Worm (Caenorhabditis elegans) whole organism, L4 larva: ENCODE measurements around the gene clec-160.
A peak's percentile ranks its signal among the peaks of the same experiment; 100 is the strongest.

Experiments used
- F44E2.7 ChIP-seq: fragments of 200-800 bp; sonication (Bioruptor generic); IDR thresholded peaks from 2 replicates; pipeline ENCODE4 v2.1.2; 2022; ENCODE audit warnings: missing genetic modification characterization, missing compliant biosample characterization
- Y75B8A.6 ChIP-seq: fragments of 200-800 bp; sonication (Bioruptor generic); IDR thresholded peaks from 2 replicates; pipeline ENCODE4 v1.3.6; 2022; ENCODE audit warnings: missing genetic modification reagents, missing genetic modification characterization, missing compliant biosample characterization
- aha-1 ChIP-seq: fragments of 150-350 bp; peaks from one replicate; lab custom pipeline; 2014; ENCODE audit warnings: missing biosample characterization, missing genetic modification characterization
- ama-1 ChIP-seq: fragments of 150-350 bp; optimal IDR thresholded peaks from 2 replicates; lab custom pipeline; 2014; ENCODE audit warnings: inconsistent platforms, mixed read lengths
- ceh-32 ChIP-seq: sonication (generic microtip); optimal IDR thresholded peaks from 2 replicates; lab custom pipeline; 2016; ENCODE audit warnings: mild to moderate bottlenecking, missing genetic modification characterization, missing compliant biosample characterization; ENCODE audit not compliant: poor library complexity
- ceh-82 ChIP-seq: sonication (generic microtip); optimal IDR thresholded peaks from 2 replicates; lab custom pipeline; 2017; ENCODE audit warnings: missing biosample characterization, missing genetic modification characterization
- daf-12 ChIP-seq: fragments of 150-350 bp; optimal IDR thresholded peaks from 2 replicates; lab custom pipeline; 2014; ENCODE audit warnings: missing biosample characterization, missing genetic modification reagents, missing genetic modification characterization
- daf-16 ChIP-seq, 3 experiments: sonication (generic microtip); optimal IDR thresholded peaks; 2 replicates each; lab custom pipeline; 2016 to 2017; ENCODE audit warnings: missing genetic modification characterization in 3 of 3, missing genetic modification reagents in 3 of 3, mild to moderate bottlenecking in 2 of 3, missing compliant biosample characterization in 2 of 3, missing biosample characterization in 1 of 3, moderate library complexity in 1 of 3
- dmd-6 ChIP-seq: fragments of 200-800 bp; sonication (Bioruptor generic); IDR thresholded peaks from 2 replicates; pipeline ENCODE4 v1.3.6; 2022; ENCODE audit warnings: missing genetic modification reagents, missing genetic modification characterization, missing compliant biosample characterization
- dmd-9 ChIP-seq: fragments of 200-800 bp; sonication (Bioruptor generic); IDR thresholded peaks from 2 replicates; pipeline ENCODE4 v1.3.6; 2022; ENCODE audit warnings: missing genetic modification reagents, missing genetic modification characterization, missing compliant biosample characterization
- dve-1 ChIP-seq: sonication (generic microtip); optimal IDR thresholded peaks from 2 replicates; lab custom pipeline; 2017; ENCODE audit warnings: antibody characterized with exemption, mild to moderate bottlenecking, missing genetic modification characterization, missing compliant biosample characterization; ENCODE audit not compliant: insufficient read depth
- fos-1 ChIP-seq: fragments of 150-350 bp; optimal IDR thresholded peaks from 2 replicates; lab custom pipeline; 2014; ENCODE audit warnings: missing biosample characterization, missing genetic modification characterization
- gei-8 ChIP-seq: fragments of 200-800 bp; sonication (Bioruptor generic); optimal IDR thresholded peaks from 2 replicates; lab custom pipeline; 2018; ENCODE audit warnings: mild to moderate bottlenecking, missing genetic modification characterization, missing compliant biosample characterization
- hif-1 ChIP-seq, 2 experiments: sonication (generic microtip); optimal IDR thresholded peaks; 2 replicates each; lab custom pipeline; 2016 to 2017; ENCODE audit warnings: missing compliant biosample characterization in 2 of 2, missing genetic modification characterization in 2 of 2, missing genetic modification reagents in 2 of 2, missing genotype in 2 of 2, mild to moderate bottlenecking in 1 of 2
- hlh-11 ChIP-seq: fragments of 200-800 bp; sonication (Bioruptor generic); optimal IDR thresholded peaks from 2 replicates; lab custom pipeline; 2018; ENCODE audit warnings: mild to moderate bottlenecking, missing genetic modification characterization, missing compliant biosample characterization
- hlh-30 ChIP-seq: sonication (generic microtip); optimal IDR thresholded peaks from 2 replicates; lab custom pipeline; 2017; ENCODE audit warnings: antibody characterized with exemption, mild to moderate bottlenecking, missing genetic modification characterization, missing compliant biosample characterization; ENCODE audit not compliant: insufficient read depth
- hmg-1.1 ChIP-seq: fragments of 200-800 bp; sonication (Bioruptor generic); IDR thresholded peaks from 2 replicates; pipeline ENCODE4 v1.3.6; 2022; ENCODE audit warnings: missing genetic modification reagents, missing genetic modification characterization, missing compliant biosample characterization
- lin-39 ChIP-seq: fragments of 150-350 bp; optimal IDR thresholded peaks from 2 replicates; lab custom pipeline; 2014; ENCODE audit warnings: missing biosample characterization, missing genetic modification reagents, missing genetic modification characterization
- lir-3 ChIP-seq: sonication (generic microtip); optimal IDR thresholded peaks from 2 replicates; lab custom pipeline; 2016; ENCODE audit warnings: mild to moderate bottlenecking, missing genetic modification characterization, missing compliant biosample characterization
- lsy-2 ChIP-seq, 2 experiments: fragments of 150-350 bp in 1 of 2; sonication (generic microtip) in 1 of 2; optimal IDR thresholded peaks; 2 replicates each; lab custom pipeline; 2014 to 2017; ENCODE audit warnings: missing biosample characterization in 2 of 2, missing genetic modification characterization in 2 of 2
- mdl-1 ChIP-seq, 2 experiments: fragments of 150-350 bp in 1 of 2; sonication (generic microtip) in 1 of 2; optimal IDR thresholded peaks; 2 replicates each; lab custom pipeline; 2014 to 2017; ENCODE audit warnings: missing biosample characterization in 2 of 2, missing genetic modification characterization in 2 of 2
- mep-1 ChIP-seq: fragments of 150-350 bp; sonication (generic microtip); optimal IDR thresholded peaks from 3 replicates; lab custom pipeline; 2014; ENCODE audit warnings: missing biosample characterization, missing genetic modification characterization
- mes-2 ChIP-seq: sonication (generic microtip); optimal IDR thresholded peaks from 2 replicates; lab custom pipeline; 2016; ENCODE audit warnings: missing genotype, mild to moderate bottlenecking, missing genetic modification characterization, missing compliant biosample characterization; ENCODE audit not compliant: poor library complexity, severe bottlenecking
- nhr-10 ChIP-seq: fragments of 150-350 bp; optimal IDR thresholded peaks from 2 replicates; lab custom pipeline; 2014; ENCODE audit warnings: missing biosample characterization, missing genetic modification characterization
- nhr-11 ChIP-seq: fragments of 150-350 bp; optimal IDR thresholded peaks from 2 replicates; lab custom pipeline; 2014; ENCODE audit warnings: missing biosample characterization, missing genetic modification characterization
- nhr-25 ChIP-seq: sonication (generic microtip); optimal IDR thresholded peaks from 2 replicates; lab custom pipeline; 2017; ENCODE audit warnings: missing genetic modification characterization, mild to moderate bottlenecking, missing compliant biosample characterization, antibody characterized with exemption, moderate library complexity, borderline replicate concordance; ENCODE audit not compliant: insufficient read depth
- nhr-28 ChIP-seq: fragments of 150-350 bp; optimal IDR thresholded peaks from 2 replicates; lab custom pipeline; 2014; ENCODE audit warnings: missing biosample characterization, missing genetic modification characterization
- nhr-42 ChIP-seq: fragments of 200-800 bp; sonication (Bioruptor generic); IDR thresholded peaks from 2 replicates; pipeline ENCODE4 v1.3.6; 2022; ENCODE audit warnings: missing genetic modification characterization, missing compliant biosample characterization
- nhr-48 ChIP-seq: sonication (generic microtip); optimal IDR thresholded peaks from 2 replicates; lab custom pipeline; 2016; ENCODE audit warnings: mild to moderate bottlenecking, missing genetic modification characterization, missing compliant biosample characterization
- nhr-76 ChIP-seq: fragments of 150-350 bp; optimal IDR thresholded peaks from 2 replicates; lab custom pipeline; 2014; ENCODE audit warnings: missing biosample characterization, missing genetic modification characterization
- pha-4 ChIP-seq, 2 experiments: fragments of 150-350 bp in 1 of 2; fragments of 200-800 bp in 1 of 2; sonication (Bioruptor generic) in 1 of 2; IDR thresholded peaks in 1 of 2; optimal IDR thresholded peaks in 1 of 2; 2 replicates each; pipeline versions ENCODE4 v1.3.6 to Lab custom; 2014 to 2022; ENCODE audit warnings: missing genetic modification characterization in 2 of 2, missing genetic modification reagents in 2 of 2, missing biosample characterization in 1 of 2, missing compliant biosample characterization in 1 of 2
- pqm-1 ChIP-seq: sonication (generic microtip); optimal IDR thresholded peaks from 2 replicates; lab custom pipeline; 2017; ENCODE audit warnings: missing biosample characterization, missing genetic modification characterization
- set-16 ChIP-seq: fragments of 200-800 bp; sonication (Bioruptor generic); IDR thresholded peaks from 2 replicates; pipeline ENCODE4 v1.3.6; 2022; ENCODE audit warnings: missing genetic modification reagents, missing genetic modification characterization, missing compliant biosample characterization
- snpc-1.2 ChIP-seq: fragments of 200-800 bp; sonication (Bioruptor generic); IDR thresholded peaks from 2 replicates; pipeline ENCODE4 v1.3.6; 2022; ENCODE audit warnings: missing genetic modification reagents, missing genetic modification characterization, missing compliant biosample characterization
- tra-1 ChIP-seq: fragments of 200-800 bp; sonication (Bioruptor generic); IDR thresholded peaks from 2 replicates; pipeline ENCODE4 v1.3.6; 2022; ENCODE audit warnings: missing genetic modification reagents, missing genetic modification characterization, missing compliant biosample characterization
- unc-62 ChIP-seq, 3 experiments: fragments of 150-350 bp in 1 of 3; sonication (generic microtip); optimal IDR thresholded peaks in 2 of 3; peaks in 1 of 3; 1 replicate in 1 of 3; 2 replicates in 2 of 3; lab custom pipeline; 2014 to 2017; ENCODE audit warnings: missing biosample characterization in 3 of 3, missing genetic modification characterization in 3 of 3, missing genetic modification reagents in 3 of 3, missing genotype in 1 of 3
- vab-7 ChIP-seq: fragments of 200-800 bp; sonication (Bioruptor generic); IDR thresholded peaks from 2 replicates; pipeline ENCODE4 v1.3.6; 2022; ENCODE audit warnings: missing genetic modification reagents, missing genetic modification characterization, missing compliant biosample characterization

clec-160 gene

ce11 chrIII:8275871-8276270 is at the start of gene clec-160:
Gene clec-160, minus strand, starts transcription at chrIII:8275971.
- no peak for TF ChIP-seq mes-2 (tag; lab: Kevin White, UChicago)
- TF ChIP-seq lsy-2 (tag; optimal IDR thresholded peaks at IDR 0.05; lab: Kevin White, UChicago), result no peak
- TF ChIP-seq hif-1 (tag; optimal IDR thresholded peaks at IDR 0.05; lab: Kevin White, UChicago), result no peak

ce11 chrIII:8324412-8324811 is 48.6 kb upstream of the clec-160 start, which contains the start of gene F10E9.12:
Gene F10E9.12, plus strand, starts transcription at chrIII:8324542.
- peak; percentile 30 for TF ChIP-seq hlh-11 (tag; lab: Kevin White, UChicago)
- TF ChIP-seq dmd-6 (GFP tag; lab: Robert Waterston, UW), result peak; percentile 26; the same call in 1 of the 2 replicates
- no peak for TF ChIP-seq ceh-32 (tag; lab: Kevin White, UChicago)
- no peak for TF ChIP-seq vab-7
- peak; percentile 4 for TF ChIP-seq pqm-1 (tag; lab: Kevin White, UChicago)
- peak; percentile 54 for TF ChIP-seq dve-1 (tag; lab: Kevin White, UChicago)
- no peak for TF ChIP-seq daf-16 (GFP tag; optimal IDR thresholded peaks at IDR 0.05; lab: Kevin White, UChicago)
- TF ChIP-seq daf-16 (tag; optimal IDR thresholded peaks at IDR 0.05; lab: Kevin White, UChicago), result peak; percentile 43
- no peak for TF ChIP-seq pha-4 (GFP tag; IDR thresholded peaks at IDR 0.05; lab: Robert Waterston, UW)
- no peak for TF ChIP-seq pha-4 (tag; optimal IDR thresholded peaks at IDR 0.05; lab: Kevin White, UChicago)
- TF ChIP-seq nhr-28 (tag; lab: Kevin White, UChicago), result peak; percentile 1
- peak in 1 of 2 experiments; percentile 14 for TF ChIP-seq mdl-1 (tag; optimal IDR thresholded peaks at IDR 0.05; lab: Kevin White, UChicago)
- TF ChIP-seq nhr-10, result no peak
- TF ChIP-seq lin-39 (tag; lab: Kevin White, UChicago), result no peak
- no peak for TF ChIP-seq nhr-42 (GFP tag; lab: Robert Waterston, UW)
- TF ChIP-seq set-16 (GFP tag; lab: Robert Waterston, UW), result no peak
- no peak for TF ChIP-seq ama-1
- TF ChIP-seq fos-1 (tag; lab: Kevin White, UChicago), result no peak
- TF ChIP-seq mep-1 (tag; lab: Kevin White, UChicago), result peak; percentile 5
- no peak for TF ChIP-seq F44E2.7 (GFP tag; lab: Robert Waterston, UW)
- TF ChIP-seq lsy-2 (tag; optimal IDR thresholded peaks at IDR 0.05; lab: Kevin White, UChicago), result peak in 1 of 2 experiments; percentile 31
- peak; percentile 9 for TF ChIP-seq aha-1 (tag; lab: Kevin White, UChicago)
- TF ChIP-seq hlh-30 (tag; lab: Kevin White, UChicago), result peak; percentile 66

DNA sequence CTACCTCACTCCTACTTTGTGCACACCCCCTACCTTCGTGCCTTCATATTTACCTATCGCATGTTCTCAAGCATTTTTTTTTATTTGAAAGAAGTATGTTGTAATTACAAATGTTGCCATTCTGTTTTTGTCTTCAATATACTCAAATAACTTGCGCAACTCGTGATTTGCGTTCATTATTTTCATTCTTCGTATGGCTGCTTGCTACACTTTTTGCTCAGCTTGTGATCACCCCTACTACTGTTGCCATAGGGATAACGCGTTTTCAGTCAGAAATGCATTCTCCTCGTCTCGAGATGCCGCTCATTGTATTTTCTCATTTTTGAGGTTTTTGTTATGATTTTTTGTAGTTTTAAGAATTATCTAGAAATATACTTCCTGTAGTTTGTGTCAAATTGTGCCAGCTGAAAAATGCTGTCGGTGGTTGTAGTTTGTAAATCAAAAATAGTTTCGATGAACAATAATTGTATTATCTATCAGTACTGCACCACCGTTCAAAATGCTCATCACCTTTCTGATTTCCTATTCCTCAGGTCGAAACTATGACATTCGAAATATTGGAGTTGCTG is 47.0 kb upstream of the clec-160 start, which contains the start of gene F10E9.1:
F10E9.1 (plus strand) TSS at position 519 of the 569 bp plus-strand sequence.
- no peak for TF ChIP-seq nhr-42 (GFP tag; lab: Robert Waterston, UW)
- peak; percentile 68 for TF ChIP-seq nhr-11 (tag; lab: Kevin White, UChicago)

DNA sequence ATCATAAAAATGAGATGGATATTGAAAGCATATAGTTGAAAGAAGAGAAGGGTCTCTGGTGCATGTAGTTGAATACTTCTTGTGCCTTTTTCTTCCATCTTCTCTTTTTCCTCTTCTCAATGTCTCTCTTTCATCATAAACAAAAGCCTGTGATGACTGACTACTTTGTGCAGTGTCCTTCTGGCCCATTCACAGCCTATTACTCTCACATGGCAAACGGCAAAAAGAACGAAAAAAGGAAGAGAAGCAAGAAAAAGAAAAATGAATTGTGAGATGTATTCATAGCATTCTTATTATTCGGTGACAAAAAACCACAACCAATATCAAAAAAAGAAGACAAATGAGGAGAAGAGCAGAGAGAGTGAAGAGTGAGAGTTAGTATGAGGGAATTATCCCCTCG is 45.5 kb upstream of the clec-160 start:
- TF ChIP-seq lir-3 (tag; lab: Kevin White, UChicago) (no peak), hmg-1.1 (GFP tag; lab: Robert Waterston, UW) (0 out of 2 replicates have a peak, but pooled peaks have one; percentile 8), unc-62 (GFP tag; optimal IDR thresholded peaks at IDR 0.05 in 1 of 2; lab: Kevin White, UChicago) (peak in 1 of 2 experiments; percentile 89), unc-62 (tag; optimal IDR thresholded peaks at IDR 0.05; lab: Kevin White, UChicago) (no peak), aha-1 (tag; lab: Kevin White, UChicago) (peak; percentile 7), hlh-30 (tag; lab: Kevin White, UChicago) (peak; percentile 6), lin-39 (tag; lab: Kevin White, UChicago) (no peak)

ce11 chrIII:8320183-8320582 is 44.4 kb upstream of the clec-160 start, which contains the start of gene F10E9.10:
Gene F10E9.10, minus strand, starts transcription at chrIII:8320283.
- TF ChIP-seq nhr-76 (tag; lab: Kevin White, UChicago) (no peak), snpc-1.2 (GFP tag; lab: Robert Waterston, UW) (no peak), nhr-48 (tag; lab: Kevin White, UChicago) (no peak), daf-12 (tag; lab: Kevin White, UChicago) (no peak), dmd-9 (GFP tag; lab: Robert Waterston, UW) (no peak), ceh-82 (tag; lab: Kevin White, UChicago) (no peak), gei-8 (GFP tag; lab: Kevin White, UChicago) (no peak), tra-1 (GFP tag; lab: Robert Waterston, UW) (no peak), lsy-2 (tag; optimal IDR thresholded peaks at IDR 0.05; lab: Kevin White, UChicago) (no peak), nhr-25 (tag; lab: Kevin White, UChicago) (no peak), Y75B8A.6 (no peak)
